Worm (Caenorhabditis elegans) whole organism, L1 larva: ENCODE data around the gene pqn-92.

ENCODE experiments used
- blmp-1 ChIP-seq: fragments of 150-350 bp; optimal IDR thresholded peaks from 2 replicates; lab custom pipeline; 2014; ENCODE audit warnings: missing biosample characterization, missing genetic modification characterization
- mdl-1 ChIP-seq, 2 experiments: fragments of 150-350 bp; optimal IDR thresholded peaks; 2 replicates each; lab custom pipeline; 2014 to 2017; ENCODE audit warnings: missing biosample characterization in 2 of 2, missing genetic modification characterization in 2 of 2, inconsistent platforms in 1 of 2
- nhr-77 ChIP-seq: fragments of 150-350 bp; optimal IDR thresholded peaks from 2 replicates; lab custom pipeline; 2014; ENCODE audit warnings: missing biosample characterization, missing genetic modification characterization
- pag-3 ChIP-seq: sonication (generic microtip); optimal IDR thresholded peaks from 2 replicates; lab custom pipeline; 2017; ENCODE audit warnings: missing genetic modification characterization, mild to moderate bottlenecking, missing compliant biosample characterization, antibody characterized with exemption, borderline replicate concordance; ENCODE audit not compliant: insufficient read depth
- rnt-1 ChIP-seq: sonication (generic microtip); optimal IDR thresholded peaks from 2 replicates; lab custom pipeline; 2016; ENCODE audit warnings: mild to moderate bottlenecking, missing genetic modification characterization, moderate library complexity, missing compliant biosample characterization
- skn-1 ChIP-seq: fragments of 150-350 bp; optimal IDR thresholded peaks from 2 replicates; lab custom pipeline; 2014; ENCODE audit warnings: missing biosample characterization, missing genetic modification characterization
- unc-130 ChIP-seq: fragments of 150-350 bp; optimal IDR thresholded peaks from 2 replicates; lab custom pipeline; 2017; ENCODE audit warnings: missing biosample characterization, missing genetic modification characterization, inconsistent platforms
- ztf-4 ChIP-seq: fragments of 150-350 bp; optimal IDR thresholded peaks from 2 replicates; lab custom pipeline; 2014; ENCODE audit warnings: missing biosample characterization, missing genetic modification characterization

ce11 chrIII:12307475-12307874 is at the start of gene pqn-92:
- TF ChIP-seq rnt-1 (tag; lab: Kevin White, UChicago), result no peak
- no peak for TF ChIP-seq nhr-77 (tag; lab: Kevin White, UChicago)
- TF ChIP-seq pag-3 (tag; lab: Kevin White, UChicago), result no peak
- no peak for TF ChIP-seq blmp-1
- no peak for TF ChIP-seq skn-1 (tag; lab: Kevin White, UChicago)
- no peak for TF ChIP-seq mdl-1 (tag; optimal IDR thresholded peaks at IDR 0.05; lab: Kevin White, UChicago)
- TF ChIP-seq unc-130 (tag; lab: Kevin White, UChicago), result no peak
- no peak for TF ChIP-seq ztf-4 (tag; lab: Kevin White, UChicago)
